Worm (Caenorhabditis elegans) whole organism, L4/young adult: ENCODE data around the gene hip-1.
A peak's percentile ranks its signal among the peaks of the same experiment; 100 is the strongest.

Experiments
- W03F9.2 ChIP-seq: fragments of 150-350 bp; optimal IDR thresholded peaks from 2 replicates; lab custom pipeline; 2014; ENCODE audit warnings: missing biosample characterization, missing genetic modification characterization
- him-1 ChIP-seq: sonication (generic microtip); optimal IDR thresholded peaks from 2 replicates; lab custom pipeline; 2016; ENCODE audit warnings: missing genotype, missing genetic modification reagents, missing genetic modification characterization, missing compliant biosample characterization

- no peak for TF ChIP-seq him-1 (tag; lab: Kevin White, UChicago)
- peak; percentile 84 for TF ChIP-seq W03F9.2 (tag; lab: Kevin White, UChicago)
These were observed at the start of gene hip-1 for ce11 chrIII:13622268-13622667.
